Fruit fly (Drosophila melanogaster): ENCODE results near the gene CG15036.

- TF ChIP-seq Sin3A (optimal IDR thresholded peaks at IDR 0.05) (no peak), psq (optimal IDR thresholded peaks at IDR 0.05) (no peak), h (optimal IDR thresholded peaks at IDR 0.05) (no peak), insv (optimal IDR thresholded peaks at IDR 0.05) (no peak), Myc (optimal IDR thresholded peaks at IDR 0.05) (no peak), ttk (optimal IDR thresholded peaks at IDR 0.05) (no peak)
Measured at dm6 chrX:7451909-7452308, 27.3 kb upstream of the CG15036 start, which contains the start of gene CG11368.
